Worm (Caenorhabditis elegans): ENCODE data around the gene msp-32.

DNA sequence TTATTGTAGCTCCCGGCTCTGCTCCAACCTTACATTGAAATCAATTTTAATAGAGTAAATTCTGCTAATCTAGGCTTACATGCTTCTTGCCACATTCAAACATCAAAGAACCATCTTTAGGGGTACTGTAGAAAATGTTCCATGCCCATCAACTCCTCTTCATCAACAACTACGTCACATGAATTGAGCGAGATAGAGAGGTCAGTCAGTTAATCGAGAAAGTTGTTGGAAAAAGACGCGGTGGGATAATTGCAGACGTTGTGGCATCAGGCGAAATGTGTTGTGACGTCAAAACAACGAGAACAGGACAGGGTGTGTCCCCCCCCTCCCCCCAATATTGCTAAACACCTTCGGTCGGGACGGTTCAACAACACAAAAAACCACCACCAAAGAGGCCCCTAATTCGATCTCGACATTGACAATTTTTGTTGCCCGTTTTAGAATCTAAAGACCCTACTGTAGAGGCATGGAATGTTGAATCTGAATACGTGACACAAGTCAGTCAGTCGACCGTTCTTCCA, 19.9 kb downstream of the msp-32 start:
- TF ChIP-seq tra-4 (tag; optimal IDR thresholded peaks at IDR 0.05) (no peak), aly-1 (tag; optimal IDR thresholded peaks at IDR 0.05) (no peak), ama-1 (optimal IDR thresholded peaks at IDR 0.05) (no peak), tbx-11 (GFP tag; IDR thresholded peaks at IDR 0.05) (no peak), pes-1 (GFP tag; IDR thresholded peaks at IDR 0.05) (no peak), hnd-1 (tag; optimal IDR thresholded peaks at IDR 0.05) (no peak), hmbx-1 (tag; optimal IDR thresholded peaks at IDR 0.05) (no peak)

All from whole organism, early embryonic.